Worm (Caenorhabditis elegans) whole organism, young adult: ENCODE data around the gene vps-52.

Experiments
- ama-1 ChIP-seq, 3 experiments: fragments of 150-350 bp in 1 of 3; sonication (generic microtip) in 2 of 3; optimal IDR thresholded peaks; 2 replicates each; lab custom pipeline; 2014 to 2018; ENCODE audit warnings: missing biosample characterization in 2 of 3, missing genetic modification characterization in 2 of 3, missing genetic modification reagents in 2 of 3
- madf-3 ChIP-seq: fragments of 200-800 bp; sonication (Bioruptor generic); IDR thresholded peaks from 2 replicates; pipeline ENCODE4 v1.3.6; 2022; ENCODE audit warnings: missing genetic modification reagents, missing genetic modification characterization, missing compliant biosample characterization
- nfya-1 ChIP-seq: sonication (generic microtip); optimal IDR thresholded peaks from 2 replicates; lab custom pipeline; 2017; ENCODE audit warnings: antibody characterized with exemption, missing compliant biosample characterization, missing genetic modification characterization, borderline replicate concordance; ENCODE audit not compliant: insufficient read depth

DNA sequence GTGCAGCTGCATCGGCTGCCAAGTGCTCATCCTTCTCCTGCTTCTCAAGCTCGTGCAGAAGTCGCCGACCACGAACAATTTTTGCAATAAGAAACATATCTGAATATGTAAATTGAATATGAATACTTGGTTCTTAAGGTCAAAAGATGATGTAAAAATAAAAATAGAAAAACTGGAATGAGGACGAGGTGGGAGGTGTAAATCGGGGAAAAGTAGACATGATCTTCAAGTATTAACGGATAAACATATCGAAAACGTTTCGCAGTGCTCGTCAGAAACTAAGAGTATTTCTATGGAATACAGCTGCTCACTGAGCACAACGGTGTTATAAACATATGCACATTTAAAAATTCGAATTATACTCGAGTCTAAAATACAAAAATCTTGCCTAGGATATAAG, 25.1 kb upstream of the vps-52 start, which contains the start of gene glb-16:
- no peak for TF ChIP-seq nfya-1 (tag; lab: Kevin White, UChicago)
- TF ChIP-seq madf-3 (GFP tag; lab: Robert Waterston, UW): no peak
- TF ChIP-seq ama-1 (optimal IDR thresholded peaks at IDR 0.05; lab: Kevin White, UChicago): no peak
- no peak for TF ChIP-seq ama-1 (GFP tag; optimal IDR thresholded peaks at IDR 0.05; lab: Kevin White, UChicago)
